Worm (Caenorhabditis elegans) whole organism, mixed stage, embryonic: ENCODE measurements around the gene F08H9.2.
A peak's percentile ranks its signal among the peaks of the same experiment; 100 is the strongest.

Experiments used
- M03D4.4 ChIP-seq: sonication (generic microtip); optimal IDR thresholded peaks from 2 replicates; lab custom pipeline; 2017; ENCODE audit warnings: mild to moderate bottlenecking, missing genetic modification characterization, missing compliant biosample characterization
- bed-3 ChIP-seq: fragments of 200-800 bp; sonication (Bioruptor generic); optimal IDR thresholded peaks from 3 replicates; lab custom pipeline; 2018; ENCODE audit warnings: mild to moderate bottlenecking, missing genetic modification characterization, moderate library complexity, missing compliant biosample characterization
- ceh-39 ChIP-seq: fragments of 150-350 bp; optimal IDR thresholded peaks from 2 replicates; lab custom pipeline; 2014; ENCODE audit warnings: missing biosample characterization, missing genetic modification characterization
- ceh-43 ChIP-seq: fragments of 200-800 bp; sonication (Bioruptor generic); optimal IDR thresholded peaks from 2 replicates; lab custom pipeline; 2018; ENCODE audit warnings: mild to moderate bottlenecking, missing genetic modification characterization, moderate library complexity, missing compliant biosample characterization
- ceh-83 ChIP-seq: fragments of 200-800 bp; sonication (Bioruptor generic); optimal IDR thresholded peaks from 2 replicates; lab custom pipeline; 2018; ENCODE audit warnings: mild to moderate bottlenecking, missing genetic modification characterization, missing compliant biosample characterization
- ces-1 ChIP-seq: fragments of 150-350 bp; optimal IDR thresholded peaks from 2 replicates; lab custom pipeline; 2014; ENCODE audit warnings: missing biosample characterization, missing genetic modification reagents, missing genetic modification characterization
- cnd-1 ChIP-seq: fragments of 200-800 bp; sonication (Bioruptor generic); optimal IDR thresholded peaks from 2 replicates; lab custom pipeline; 2018; ENCODE audit warnings: mild to moderate bottlenecking, missing genetic modification characterization, missing compliant biosample characterization
- drap-1 ChIP-seq: fragments of 200-800 bp; sonication (Bioruptor generic); optimal IDR thresholded peaks from 3 replicates; lab custom pipeline; 2018; ENCODE audit warnings: mild to moderate bottlenecking, missing genetic modification characterization, missing compliant biosample characterization
- elt-1 ChIP-seq: sonication (generic microtip); optimal IDR thresholded peaks from 2 replicates; lab custom pipeline; 2017; ENCODE audit warnings: missing genetic modification characterization, mild to moderate bottlenecking, missing compliant biosample characterization, antibody characterized with exemption, moderate library complexity, borderline replicate concordance; ENCODE audit not compliant: insufficient read depth
- elt-3 ChIP-seq: fragments of 150-350 bp; optimal IDR thresholded peaks from 2 replicates; lab custom pipeline; 2014; ENCODE audit warnings: missing biosample characterization, missing genetic modification characterization
- flh-1 ChIP-seq: fragments of 200-800 bp; sonication (Bioruptor generic); optimal IDR thresholded peaks from 2 replicates; lab custom pipeline; 2018; ENCODE audit warnings: mild to moderate bottlenecking, missing genetic modification characterization, moderate library complexity, missing compliant biosample characterization
- ham-2 ChIP-seq: fragments of 200-800 bp; sonication (Bioruptor generic); optimal IDR thresholded peaks from 2 replicates; lab custom pipeline; 2018; ENCODE audit warnings: mild to moderate bottlenecking, missing genetic modification characterization, missing compliant biosample characterization
- hlh-1 ChIP-seq: fragments of 150-350 bp; optimal IDR thresholded peaks from 2 replicates; lab custom pipeline; 2014; ENCODE audit warnings: missing biosample characterization, missing genetic modification reagents, missing genetic modification characterization
- lin-13 ChIP-seq: fragments of 150-350 bp; optimal IDR thresholded peaks from 2 replicates; lab custom pipeline; 2014; ENCODE audit warnings: missing biosample characterization, missing genetic modification characterization
- lin-32 ChIP-seq: fragments of 200-800 bp; sonication (Bioruptor generic); optimal IDR thresholded peaks from 2 replicates; lab custom pipeline; 2018; ENCODE audit warnings: mild to moderate bottlenecking, missing genetic modification characterization, missing compliant biosample characterization
- lsy-2 ChIP-seq: fragments of 150-350 bp; optimal IDR thresholded peaks from 2 replicates; lab custom pipeline; 2014; ENCODE audit warnings: missing biosample characterization, missing genetic modification characterization
- mab-5 ChIP-seq: fragments of 150-350 bp; optimal IDR thresholded peaks from 2 replicates; lab custom pipeline; 2014; ENCODE audit warnings: missing biosample characterization, missing genetic modification characterization
- mep-1 ChIP-seq: fragments of 150-350 bp; optimal IDR thresholded peaks from 2 replicates; lab custom pipeline; 2017; ENCODE audit warnings: missing biosample characterization, missing genetic modification reagents, missing genetic modification characterization, inconsistent platforms
- mls-2 ChIP-seq: sonication (generic microtip); optimal IDR thresholded peaks from 2 replicates; lab custom pipeline; 2016; ENCODE audit warnings: mild to moderate bottlenecking, missing genetic modification characterization, moderate library complexity, missing compliant biosample characterization
- nhr-12 ChIP-seq: fragments of 150-350 bp; optimal IDR thresholded peaks from 2 replicates; lab custom pipeline; 2014; ENCODE audit warnings: missing biosample characterization, missing genetic modification characterization
- nhr-2 ChIP-seq: fragments of 150-350 bp; optimal IDR thresholded peaks from 2 replicates; lab custom pipeline; 2014; ENCODE audit warnings: missing biosample characterization, missing genetic modification characterization
- nhr-237 ChIP-seq: fragments of 150-350 bp; optimal IDR thresholded peaks from 2 replicates; lab custom pipeline; 2014; ENCODE audit warnings: missing biosample characterization, missing genetic modification characterization
- nhr-28 ChIP-seq: fragments of 150-350 bp; optimal IDR thresholded peaks from 2 replicates; lab custom pipeline; 2014; ENCODE audit warnings: missing biosample characterization, missing genetic modification characterization
- nhr-76 ChIP-seq: sonication (generic microtip); optimal IDR thresholded peaks from 2 replicates; lab custom pipeline; 2017; ENCODE audit warnings: missing biosample characterization, missing genetic modification characterization
- pha-4 ChIP-seq: fragments of 150-350 bp; optimal IDR thresholded peaks from 2 replicates; lab custom pipeline; 2018; ENCODE audit warnings: missing biosample characterization, missing genetic modification reagents, missing genetic modification characterization
- sem-2 ChIP-seq: fragments of 200-800 bp; sonication (Bioruptor generic); optimal IDR thresholded peaks from 2 replicates; lab custom pipeline; 2018; ENCODE audit warnings: mild to moderate bottlenecking, missing genetic modification characterization, missing compliant biosample characterization
- snpc-4 ChIP-seq: fragments of 150-350 bp; optimal IDR thresholded peaks from 2 replicates; lab custom pipeline; 2014; ENCODE audit warnings: missing biosample characterization, missing genetic modification characterization
- tbx-8 ChIP-seq: fragments of 200-800 bp; sonication (Bioruptor generic); optimal IDR thresholded peaks from 2 replicates; lab custom pipeline; 2018; ENCODE audit warnings: mild to moderate bottlenecking, missing genetic modification characterization, moderate library complexity, missing compliant biosample characterization
- unc-120 ChIP-seq: sonication (generic microtip); optimal IDR thresholded peaks from 2 replicates; lab custom pipeline; 2017; ENCODE audit warnings: missing genetic modification characterization, missing compliant biosample characterization; ENCODE audit not compliant: poor library complexity, severe bottlenecking
- unc-62 ChIP-seq: fragments of 150-350 bp; optimal IDR thresholded peaks from 2 replicates; lab custom pipeline; 2014; ENCODE audit warnings: missing biosample characterization, missing genetic modification reagents, missing genetic modification characterization
- zip-8 ChIP-seq: fragments of 150-350 bp; optimal IDR thresholded peaks from 2 replicates; lab custom pipeline; 2014; ENCODE audit warnings: missing biosample characterization, missing genetic modification characterization
- ztf-11 ChIP-seq: fragments of 150-350 bp; optimal IDR thresholded peaks from 2 replicates; lab custom pipeline; 2014; ENCODE audit warnings: missing biosample characterization, missing genetic modification characterization

The F08H9.2 gene

ce11 chrV:14462653-14463052 lies 2.2 kb downstream of the F08H9.2 start:
- TF ChIP-seq lsy-2 (tag; lab: Kevin White, UChicago) (no peak), unc-120 (tag; lab: Kevin White, UChicago) (no peak), ztf-11 (no peak), nhr-76 (tag; lab: Kevin White, UChicago) (no peak), pha-4 (no peak), mep-1 (tag; lab: Kevin White, UChicago) (no peak), nhr-237 (tag; lab: Kevin White, UChicago) (no peak), flh-1 (GFP tag; lab: Kevin White, UChicago) (no peak), ces-1 (GFP tag; lab: Kevin White, UChicago) (no peak), elt-3 (no peak), ceh-39 (no peak), zip-8 (no peak), lin-32 (GFP tag; lab: Kevin White, UChicago) (no peak), tbx-8 (no peak), nhr-12 (no peak)
- TF ChIP-seq, all 35 proteins: peak for 0

DNA sequence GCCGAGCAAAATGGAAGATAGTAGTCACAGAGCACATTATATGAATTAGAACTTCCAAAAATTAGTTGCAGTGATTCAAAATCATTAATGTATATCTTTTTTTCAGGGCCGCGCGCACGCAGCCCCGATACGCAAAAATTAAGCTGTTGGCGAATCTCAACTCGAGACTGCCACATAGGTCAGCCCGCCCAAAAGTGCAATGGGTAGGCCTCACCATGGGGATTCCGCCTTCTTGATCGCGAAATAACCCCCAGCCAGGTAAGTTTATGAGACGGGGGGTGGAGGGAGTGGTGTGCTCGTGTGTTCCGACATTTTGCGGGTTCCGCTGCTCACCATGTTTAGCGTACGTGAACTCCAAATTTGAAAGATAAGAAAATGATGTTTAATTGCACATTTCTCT lies 2.6 kb downstream of the F08H9.2 start, which contains the start of gene F08H9.3:
Gene F08H9.3, minus strand, starts transcription at position 252 of the 400 bp plus-strand sequence.
- TF ChIP-seq drap-1 (GFP tag; lab: Kevin White, UChicago) (peak; percentile 14), cnd-1 (peak; percentile 7)

DNA sequence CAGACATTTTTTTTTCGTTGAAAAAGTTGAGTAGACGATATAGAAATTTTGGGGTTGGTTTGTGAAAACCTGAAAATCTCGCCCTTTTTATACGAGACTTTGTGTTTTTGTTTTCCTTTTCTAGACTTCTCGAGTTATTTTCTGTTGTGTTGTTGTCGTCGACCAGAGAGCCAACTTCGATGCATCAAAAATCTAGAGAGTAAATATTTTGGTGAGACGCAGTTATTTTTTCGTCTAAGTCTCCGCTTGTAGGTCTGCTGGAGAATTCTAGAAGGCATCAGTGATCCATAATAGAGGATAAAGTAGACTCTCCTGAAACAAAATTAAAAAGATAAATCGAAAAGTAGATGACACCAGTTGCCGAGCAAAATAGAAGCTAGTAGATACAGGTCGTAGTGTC lies 3.9 kb downstream of the F08H9.2 start, which contains the start of gene F08H9.4:
Gene F08H9.4, minus strand, starts transcription at position 61 of the 400 bp plus-strand sequence.
- TF ChIP-seq lin-32 (GFP tag; lab: Kevin White, UChicago) (no peak), nhr-28 (tag; lab: Kevin White, UChicago) (no peak), cnd-1 (no peak), nhr-237 (tag; lab: Kevin White, UChicago) (no peak), drap-1 (GFP tag; lab: Kevin White, UChicago) (no peak), ztf-11 (no peak), mab-5 (no peak), lsy-2 (tag; lab: Kevin White, UChicago) (no peak), nhr-2 (tag; lab: Kevin White, UChicago) (no peak)

- TF ChIP-seq elt-3 (no peak), cnd-1 (peak; percentile 64), drap-1 (GFP tag; lab: Kevin White, UChicago) (peak; percentile 53), lin-13 (no peak), ceh-83 (GFP tag; lab: Kevin White, UChicago) (peak; percentile 1)
Measured at ce11 chrV:14468196-14468874, 7.9 kb downstream of the F08H9.2 start, which contains the start of gene srz-97. TSS of gene srz-97 (minus strand) at chrV:14468246.

- TF ChIP-seq M03D4.4 (tag; lab: Kevin White, UChicago), result no peak
- TF ChIP-seq unc-62, result no peak
- TF ChIP-seq mls-2 (tag; lab: Kevin White, UChicago), result no peak
- TF ChIP-seq lin-13, result no peak
- no peak for TF ChIP-seq bed-3 (GFP tag; lab: Kevin White, UChicago)
- no peak for TF ChIP-seq ztf-11
- TF ChIP-seq mep-1 (tag; lab: Kevin White, UChicago), result no peak
- TF ChIP-seq elt-1, result no peak
- no peak for TF ChIP-seq elt-3
- TF ChIP-seq flh-1 (GFP tag; lab: Kevin White, UChicago), result no peak
- TF ChIP-seq, all 35 proteins: peak for 0
Measured at ce11 chrV:14468931-14469330, 8.5 kb downstream of the F08H9.2 start, which contains the start of gene clec-57. TSS of gene clec-57 (plus strand) at chrV:14469231.

- TF ChIP-seq sem-2 (no peak), lin-13 (no peak), ham-2 (GFP tag; lab: Kevin White, UChicago) (no peak), ztf-11 (no peak), mab-5 (no peak), lin-32 (GFP tag; lab: Kevin White, UChicago) (no peak), nhr-2 (tag; lab: Kevin White, UChicago) (no peak), unc-62 (no peak), flh-1 (GFP tag; lab: Kevin White, UChicago) (no peak), drap-1 (GFP tag; lab: Kevin White, UChicago) (no peak), elt-3 (no peak), ceh-43 (GFP tag; lab: Kevin White, UChicago) (no peak), hlh-1 (no peak), snpc-4 (no peak), M03D4.4 (tag; lab: Kevin White, UChicago) (no peak)
Measured at ce11 chrV:14472229-14472628, 11.8 kb downstream of the F08H9.2 start, which contains the start of gene clec-227. TSS of gene clec-227 (plus strand) at chrV:14472529.
